Fruit fly (Drosophila melanogaster): ENCODE data around the gene D2hgdh.

Gene D2hgdh

DNA sequence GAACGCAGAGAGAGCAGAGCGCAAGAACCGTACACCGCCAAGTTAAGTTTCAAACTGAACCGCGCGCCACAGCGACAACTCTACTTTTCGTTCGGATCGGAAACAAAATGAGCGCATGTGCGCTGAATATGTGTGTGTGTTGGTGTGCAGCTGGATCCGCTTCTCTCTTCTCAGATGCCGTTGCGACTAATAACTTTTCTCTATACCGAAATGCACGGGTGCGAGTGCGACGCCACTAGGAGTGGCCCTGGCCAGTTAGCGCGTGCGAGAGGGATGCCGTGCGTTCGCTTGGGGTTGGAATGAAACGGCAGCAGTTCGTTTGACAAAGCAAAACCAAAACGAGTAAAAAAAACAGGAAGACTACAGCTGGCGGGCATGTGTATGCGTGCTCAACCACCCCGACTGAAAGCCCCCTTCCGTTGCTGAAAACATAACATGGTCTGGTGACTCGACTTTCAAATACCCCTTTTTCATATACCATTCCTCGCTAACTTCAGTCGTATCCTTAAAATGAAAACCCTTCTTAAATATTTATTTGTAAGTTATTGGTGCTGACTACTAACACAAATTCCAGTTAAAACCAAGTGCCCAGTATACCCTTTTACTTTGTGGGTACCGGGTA, 4.3 kb upstream of the D2hgdh start (continued):
- TF ChIP-seq CG6765 (GFP tag; optimal IDR thresholded peaks at IDR 0.05) (peak; percentile 97), stc (GFP tag; IDR thresholded peaks at IDR 0.05) (peak; percentile 100), TFAM (GFP tag; optimal IDR thresholded peaks at IDR 0.05) (peak; percentile 98), jigr1 (GFP tag; IDR thresholded peaks at IDR 0.05) (peak; percentile 100), pros (GFP tag; optimal IDR thresholded peaks at IDR 0.05) (no peak), CG11093 (GFP tag; IDR thresholded peaks at IDR 0.05) (peak; percentile 100), Deaf1 (tag; optimal IDR thresholded peaks at IDR 0.05) (peak; percentile 90), twi (tag; optimal IDR thresholded peaks at IDR 0.05) (peak; percentile 100), HLH3B (GFP tag; IDR thresholded peaks at IDR 0.05) (peak; percentile 100), CG11247 (GFP tag; IDR thresholded peaks at IDR 0.05) (peak; percentile 100), ewg (GFP tag; optimal IDR thresholded peaks at IDR 0.05) (peak; percentile 99), CG13424 (tag; optimal IDR thresholded peaks at IDR 0.05) (peak; percentile 100), PHDP (tag; optimal IDR thresholded peaks at IDR 0.05) (peak; percentile 100), MESR4 (GFP tag; optimal IDR thresholded peaks at IDR 0.05) (peak; percentile 96), ro (GFP tag; IDR thresholded peaks at IDR 0.05) (peak; percentile 100), CG15696 (tag; optimal IDR thresholded peaks at IDR 0.05) (peak; percentile 100), tap (tag; optimal IDR thresholded peaks at IDR 0.05) (peak; percentile 100), Xbp1 (GFP tag; optimal IDR thresholded peaks at IDR 0.05) (peak; percentile 100), bbx (GFP tag; IDR thresholded peaks at IDR 0.05; ENCODE audit: partially characterized antibody) (peak; percentile 36; the same call in 1 of the 2 replicates), Doc3 (GFP tag; IDR thresholded peaks at IDR 0.05; ENCODE audit: partially characterized antibody) (no peak), Ravus (GFP tag; IDR thresholded peaks at IDR 0.05) (peak; percentile 100), wor (GFP tag; IDR thresholded peaks at IDR 0.05) (peak; percentile 100), usp (GFP tag; optimal IDR thresholded peaks at IDR 0.05) (no peak), Opbp (GFP tag; IDR thresholded peaks at IDR 0.05; ENCODE audit: partially characterized antibody) (0 out of 3 replicates have a peak, but pooled peaks have one; percentile 28), Abd-B (GFP tag; optimal IDR thresholded peaks at IDR 0.05) (peak; percentile 100), Sin3A (optimal IDR thresholded peaks at IDR 0.05) (no peak), CG1647 (GFP tag; optimal IDR thresholded peaks at IDR 0.05) (peak; percentile 100), Hsf (GFP tag; optimal IDR thresholded peaks at IDR 0.05) (peak; percentile 100), CG42726 (GFP tag; IDR thresholded peaks at IDR 0.05; ENCODE audit: partially characterized antibody) (no peak), Scr (GFP tag; IDR thresholded peaks at IDR 0.05; ENCODE audit: partially characterized antibody) (no peak), yki (optimal IDR thresholded peaks at IDR 0.05) (peak; percentile 29), ken (GFP tag; IDR thresholded peaks at IDR 0.05) (peak; percentile 100), p53 (GFP tag; optimal IDR thresholded peaks at IDR 0.05) (peak; percentile 99), hth (optimal IDR thresholded peaks at IDR 0.05) (no peak), CG2129 (GFP tag; IDR thresholded peaks at IDR 0.05; ENCODE audit: partially characterized antibody) (no peak), GATAe (GFP tag; conservative IDR thresholded peaks at IDR 0.05) (peak; percentile 100), ac (GFP tag; optimal IDR thresholded peaks at IDR 0.05) (peak; percentile 100), vnd (GFP tag; IDR thresholded peaks at IDR 0.05; ENCODE audit: partially characterized antibody) (no peak), pfk (GFP tag; optimal IDR thresholded peaks at IDR 0.05) (peak; percentile 82), ab (GFP tag; optimal IDR thresholded peaks at IDR 0.05) (peak; percentile 100), CG1603 (tag; optimal IDR thresholded peaks at IDR 0.05) (peak; percentile 100), kah (GFP tag; optimal IDR thresholded peaks at IDR 0.05) (peak; percentile 99), run (tag; optimal IDR thresholded peaks at IDR 0.05) (peak; percentile 99), CG12769 (tag; optimal IDR thresholded peaks at IDR 0.05) (peak; percentile 100), CHES-1-like (GFP tag; optimal IDR thresholded peaks at IDR 0.05) (peak; percentile 100), CG8089 (GFP tag; optimal IDR thresholded peaks at IDR 0.05) (peak; percentile 100), HHEX (GFP tag; optimal IDR thresholded peaks at IDR 0.05) (peak; percentile 100), CG8944 (GFP tag; optimal IDR thresholded peaks at IDR 0.05) (peak; percentile 100), CG2678 (tag; optimal IDR thresholded peaks at IDR 0.05) (peak; percentile 100), tx (GFP tag; optimal IDR thresholded peaks at IDR 0.05) (peak; percentile 100)
